Worm (Caenorhabditis elegans) whole organism, late embryonic: ENCODE data around the gene cul-1.

Source experiments
- ceh-31 ChIP-seq: sonication (generic microtip); optimal IDR thresholded peaks from 2 replicates; lab custom pipeline; 2016; ENCODE audit warnings: missing genetic modification characterization, missing compliant biosample characterization
- hlh-30 ChIP-seq: sonication (generic microtip); optimal IDR thresholded peaks from 2 replicates; lab custom pipeline; 2017; ENCODE audit warnings: antibody characterized with exemption, missing genetic modification characterization, missing compliant biosample characterization; ENCODE audit not compliant: insufficient read depth
- sox-4 ChIP-seq: sonication (generic microtip); optimal IDR thresholded peaks from 2 replicates; lab custom pipeline; 2017; ENCODE audit warnings: mild to moderate bottlenecking, missing genetic modification characterization, inconsistent platforms, missing compliant biosample characterization

- TF ChIP-seq sox-4 (tag; lab: Kevin White, UChicago) (no peak), hlh-30 (no peak), ceh-31 (tag; lab: Kevin White, UChicago) (no peak)
These were observed 24.3 kb upstream of the cul-1 start, which contains the start of gene H04D03.7 for ce11 chrIII:10446730-10447129.
